Fruit fly (Drosophila melanogaster): ENCODE data around the gene ppk30.

Gene ppk30

DNA sequence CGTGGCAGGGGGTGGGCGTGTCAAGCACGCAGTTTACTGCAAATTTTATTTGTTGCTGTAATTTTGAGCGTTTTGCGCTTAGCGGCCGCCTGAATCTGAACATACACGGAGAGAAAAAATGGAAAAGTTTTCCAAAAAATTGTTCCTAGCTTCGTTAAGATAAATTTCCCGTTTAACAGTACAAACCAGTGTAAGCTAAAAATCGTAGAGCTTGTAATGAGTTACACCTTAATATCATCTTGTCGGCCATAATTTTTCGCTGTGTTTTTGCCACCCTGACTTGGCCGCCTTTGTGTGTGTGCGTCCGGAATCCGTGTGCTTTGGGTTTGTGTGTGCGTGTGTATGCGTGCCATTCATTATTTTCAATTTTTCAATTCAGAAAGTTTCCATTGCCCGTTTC, 17.5 kb upstream of the ppk30 start:
- TF ChIP-seq h (GFP tag; optimal IDR thresholded peaks at IDR 0.05) (peak; percentile 1), lola (GFP tag; optimal IDR thresholded peaks at IDR 0.05) (no peak), sv (GFP tag; optimal IDR thresholded peaks at IDR 0.05) (no peak), OdsH (GFP tag; optimal IDR thresholded peaks at IDR 0.05) (no peak), foxo (GFP tag; optimal IDR thresholded peaks at IDR 0.05) (peak in 1 of 2 experiments; percentile 8)

DNA sequence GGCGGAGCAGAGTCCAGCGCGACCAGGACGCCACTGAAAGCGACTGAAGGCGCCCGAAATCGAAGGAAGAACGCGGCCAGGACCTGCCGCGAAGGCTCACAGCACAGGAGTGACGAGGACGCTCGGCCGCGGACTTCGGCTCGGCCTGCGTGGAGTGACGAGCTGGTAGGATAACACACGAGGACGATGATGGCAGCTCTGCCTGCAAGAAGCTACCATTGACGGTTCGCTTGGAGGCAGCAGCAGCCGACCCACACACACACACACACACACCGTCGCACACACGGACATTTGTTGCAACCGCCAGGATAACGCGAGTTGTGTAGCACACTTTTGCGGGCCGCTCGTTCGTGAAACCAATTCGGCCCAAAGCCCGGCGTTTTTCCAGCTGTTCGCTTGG, 9.0 kb upstream of the ppk30 start, which contains the start of gene Dop1R2:
Gene Dop1R2 (minus strand): TSS at position 35 of the 400 bp plus-strand sequence.
- no peak for TF ChIP-seq Hr83 (GFP tag; optimal IDR thresholded peaks at IDR 0.05; ENCODE audit: poor library complexity, severe bottlenecking)

DNA sequence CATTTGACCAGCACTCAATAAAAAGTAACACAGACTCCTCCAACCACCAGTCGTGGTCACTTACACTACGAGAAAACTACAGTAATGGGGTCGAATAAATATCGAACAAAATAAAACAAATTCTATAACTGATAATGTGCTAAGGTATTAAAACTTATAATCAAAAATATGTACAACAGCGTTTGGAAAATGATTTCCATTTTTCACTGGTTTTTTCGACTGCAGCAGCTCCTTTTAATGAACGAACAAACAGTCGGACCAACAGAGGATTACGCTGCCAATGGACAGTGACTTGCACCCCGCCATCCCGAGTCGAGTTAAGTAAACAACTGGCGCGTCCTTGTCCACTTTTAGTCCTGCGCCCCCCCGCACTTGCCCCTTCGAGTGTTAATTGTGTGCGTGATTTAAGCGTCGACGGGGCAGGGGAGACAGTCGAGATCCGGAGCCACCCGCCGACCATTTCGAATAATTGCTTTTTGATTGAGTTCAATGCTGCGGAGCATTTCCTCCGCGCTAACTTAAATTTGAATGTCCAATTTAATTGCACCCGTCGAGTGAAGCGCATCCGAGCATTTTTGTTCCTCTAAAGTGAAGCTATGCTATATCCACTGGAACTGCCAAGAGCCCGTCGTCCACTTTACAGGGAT, 4.6 kb upstream of the ppk30 start, which contains the start of gene ppk21:
Gene ppk21 (plus strand): TSS at position 597 of the 647 bp plus-strand sequence.
- TF ChIP-seq GATAd (GFP tag; optimal IDR thresholded peaks at IDR 0.05), result no peak
- no peak for TF ChIP-seq tai (GFP tag; optimal IDR thresholded peaks at IDR 0.05)
- no peak for TF ChIP-seq dl (GFP tag; optimal IDR thresholded peaks at IDR 0.05; ENCODE audit: insufficient read depth in 1 of 2, partially characterized antibody in 2 of 2)
- no peak for TF ChIP-seq jim (GFP tag; optimal IDR thresholded peaks at IDR 0.05)
- TF ChIP-seq Mio (GFP tag; optimal IDR thresholded peaks at IDR 0.05), result no peak
- TF ChIP-seq Vsx2 (GFP tag; optimal IDR thresholded peaks at IDR 0.05; ENCODE audit: partially characterized antibody), result no peak
- no peak for TF ChIP-seq rgr (GFP tag; optimal IDR thresholded peaks at IDR 0.05)
- no peak for TF ChIP-seq ey (GFP tag; optimal IDR thresholded peaks at IDR 0.05)
- no peak for TF ChIP-seq dsf (GFP tag; optimal IDR thresholded peaks at IDR 0.05; ENCODE audit: borderline replicate concordance)
- TF ChIP-seq Dif (GFP tag; optimal IDR thresholded peaks at IDR 0.05; ENCODE audit: partially characterized antibody), result no peak

DNA sequence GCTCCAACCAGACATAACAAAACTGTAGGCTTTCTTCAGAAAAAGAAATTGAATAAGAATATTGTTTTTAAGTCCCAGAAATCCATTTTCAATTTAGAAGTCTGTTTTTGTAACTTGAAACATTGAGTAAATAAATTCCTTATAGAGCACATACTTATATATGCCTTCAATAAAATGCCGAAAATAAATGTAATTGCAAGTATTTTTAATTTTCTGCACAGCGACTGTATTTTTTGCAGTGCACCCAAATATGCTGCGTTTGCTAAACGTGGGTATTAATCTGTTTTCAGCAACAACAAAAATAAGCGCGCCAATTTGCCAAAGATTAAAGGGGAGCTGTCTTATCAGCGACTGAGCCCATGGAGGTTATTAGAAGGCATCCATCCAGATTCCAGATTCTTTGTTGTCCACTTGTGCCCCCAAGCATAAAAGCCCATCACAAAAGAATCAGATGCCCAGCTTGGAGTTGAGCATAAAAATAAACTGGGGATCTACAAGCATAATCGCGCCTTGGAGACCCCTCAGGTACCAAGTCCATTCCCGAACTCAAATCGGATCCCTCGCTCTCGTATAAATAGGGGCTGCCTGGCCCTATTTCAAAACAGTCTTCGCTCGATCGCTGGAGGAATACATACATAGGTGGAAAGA, 2.2 kb downstream of the ppk30 start, which contains the start of gene Obp99a:
Gene Obp99a (plus strand): TSS at position 598 of the 648 bp plus-strand sequence.
- TF ChIP-seq jim (GFP tag; optimal IDR thresholded peaks at IDR 0.05) (no peak), Rel (GFP tag; optimal IDR thresholded peaks at IDR 0.05) (no peak), Rel (tag; optimal IDR thresholded peaks at IDR 0.05) (peak; percentile 76), h (GFP tag; optimal IDR thresholded peaks at IDR 0.05) (peak; percentile 22), rgr (GFP tag; optimal IDR thresholded peaks at IDR 0.05) (no peak), dsf (GFP tag; optimal IDR thresholded peaks at IDR 0.05; ENCODE audit: borderline replicate concordance) (no peak), CG9705 (GFP tag; optimal IDR thresholded peaks at IDR 0.05) (no peak), foxo (GFP tag; optimal IDR thresholded peaks at IDR 0.05) (peak in 1 of 2 experiments; percentile 32), Mio (GFP tag; optimal IDR thresholded peaks at IDR 0.05) (no peak), br (GFP tag; optimal IDR thresholded peaks at IDR 0.05) (no peak), sage (GFP tag; optimal IDR thresholded peaks at IDR 0.05) (no peak), brk (GFP tag; optimal IDR thresholded peaks at IDR 0.05) (no peak), Vsx2 (GFP tag; optimal IDR thresholded peaks at IDR 0.05; ENCODE audit: partially characterized antibody) (no peak)

DNA sequence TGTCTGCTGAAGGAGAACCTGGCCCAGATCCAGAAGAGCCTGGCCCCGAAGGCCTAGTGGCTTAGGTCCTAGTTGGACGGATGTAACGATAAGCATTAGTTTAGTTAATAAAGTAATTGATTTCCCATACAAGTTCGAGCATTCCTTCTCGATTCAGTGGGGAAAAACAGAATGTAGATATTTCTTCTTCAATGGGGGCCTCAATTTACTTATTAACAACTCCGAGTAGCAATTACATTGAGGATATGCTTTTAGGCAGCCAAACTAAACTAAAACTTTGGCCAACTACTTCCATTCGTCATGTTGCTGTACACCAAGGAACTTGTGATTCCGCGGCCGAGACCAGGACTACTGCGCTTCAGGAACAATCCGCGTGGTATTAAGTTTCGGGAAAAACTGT, 3.2 kb downstream of the ppk30 start, which contains the start of gene ppk19:
Gene ppk19 (plus strand): TSS at position 301 of the 400 bp plus-strand sequence.
- no peak for TF ChIP-seq tai (GFP tag; optimal IDR thresholded peaks at IDR 0.05)

DNA sequence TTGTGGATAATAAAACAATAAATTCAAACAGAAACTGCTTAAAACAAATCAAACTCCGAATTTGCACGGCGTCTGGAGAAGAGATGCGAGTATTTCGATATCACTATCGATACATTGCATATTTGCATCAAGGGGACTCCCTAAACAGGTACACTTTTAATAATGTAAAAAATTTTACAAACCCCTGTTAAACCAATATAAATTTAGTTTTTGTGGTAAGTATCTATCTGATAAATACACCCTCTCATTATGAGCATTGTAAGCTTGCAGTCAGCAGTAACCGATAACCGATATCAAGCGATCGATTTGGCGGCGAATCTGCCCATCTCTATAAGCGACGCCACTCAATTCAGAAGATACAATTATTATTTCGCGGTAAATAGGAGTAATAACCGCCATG, 6.4 kb downstream of the ppk30 start, which contains the start of the genes Bub3 and Cap-D2:
Gene Bub3 (minus strand): TSS at position 89 of the 400 bp plus-strand sequence.
Gene Cap-D2 (plus strand): TSS at position 319 of the 400 bp plus-strand sequence.
- TF ChIP-seq h (GFP tag; optimal IDR thresholded peaks at IDR 0.05) (peak; percentile 83), OdsH (GFP tag; optimal IDR thresholded peaks at IDR 0.05) (peak; percentile 41), brk (GFP tag; optimal IDR thresholded peaks at IDR 0.05) (no peak), dmrt93B (GFP tag; optimal IDR thresholded peaks at IDR 0.05) (peak; percentile 35), Hnf4 (GFP tag; optimal IDR thresholded peaks at IDR 0.05) (no peak), CG32264 (GFP tag; optimal IDR thresholded peaks at IDR 0.05) (no peak), Sp1 (GFP tag; optimal IDR thresholded peaks at IDR 0.05) (peak; percentile 59), tai (GFP tag; optimal IDR thresholded peaks at IDR 0.05) (no peak), sv (GFP tag; optimal IDR thresholded peaks at IDR 0.05) (peak; percentile 61), sage (GFP tag; optimal IDR thresholded peaks at IDR 0.05) (no peak), br (GFP tag; optimal IDR thresholded peaks at IDR 0.05) (peak; percentile 63), GATAd (GFP tag; optimal IDR thresholded peaks at IDR 0.05) (no peak), CrebA (GFP tag; optimal IDR thresholded peaks at IDR 0.05; ENCODE audit: borderline replicate concordance) (no peak), psq (GFP tag; optimal IDR thresholded peaks at IDR 0.05) (peak; percentile 25), Abd-B (GFP tag; optimal IDR thresholded peaks at IDR 0.05) (no peak), dsf (GFP tag; optimal IDR thresholded peaks at IDR 0.05; ENCODE audit: borderline replicate concordance) (no peak), Mio (GFP tag; optimal IDR thresholded peaks at IDR 0.05) (no peak), Vsx2 (GFP tag; optimal IDR thresholded peaks at IDR 0.05; ENCODE audit: partially characterized antibody) (no peak), woc (GFP tag; optimal IDR thresholded peaks at IDR 0.05) (no peak), fru (GFP tag; optimal IDR thresholded peaks at IDR 0.05) (peak; percentile 71), Jra (GFP tag; optimal IDR thresholded peaks at IDR 0.05) (no peak), foxo (GFP tag; optimal IDR thresholded peaks at IDR 0.05) (peak in 1 of 2 experiments; percentile 77), pan (optimal IDR thresholded peaks at IDR 0.05) (no peak), usp (GFP tag; optimal IDR thresholded peaks at IDR 0.05) (no peak), Hr83 (GFP tag; optimal IDR thresholded peaks at IDR 0.05; ENCODE audit: poor library complexity, severe bottlenecking) (no peak), dl (GFP tag; optimal IDR thresholded peaks at IDR 0.05; ENCODE audit: insufficient read depth in 1 of 2, partially characterized antibody in 2 of 2) (no peak), Hr78 (GFP tag; optimal IDR thresholded peaks at IDR 0.05) (no peak)
